Worm (Caenorhabditis elegans): Measurements from ENCODE around the gene oac-23.

Gene oac-23

DNA sequence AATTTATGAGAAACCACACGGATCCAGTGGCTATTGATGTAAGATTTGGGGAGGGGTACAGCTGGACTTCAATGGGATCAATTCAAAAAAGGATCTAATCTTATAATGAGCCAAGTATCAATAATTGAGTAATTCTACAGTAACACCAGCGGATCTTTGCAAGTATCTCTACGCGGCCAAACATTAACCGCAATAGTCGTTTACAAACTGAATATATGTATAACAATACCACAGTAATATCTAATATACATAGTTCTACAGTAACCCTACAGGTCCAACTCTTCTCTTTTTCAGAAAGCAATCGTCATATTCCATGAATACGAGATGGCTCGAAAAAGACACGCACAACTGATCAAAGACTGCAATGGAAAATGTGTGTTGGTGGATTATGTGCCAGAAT, 10.8 kb downstream of the oac-23 start, which contains the start of gene F56D6.9:
Gene F56D6.9 (plus strand): TSS at position 301 of the 400 bp plus-strand sequence.
- TF ChIP-seq lin-13 (tag; optimal IDR thresholded peaks at IDR 0.05) (no peak), drap-1 (GFP tag; optimal IDR thresholded peaks at IDR 0.05) (no peak), flh-1 (GFP tag; optimal IDR thresholded peaks at IDR 0.05) (no peak), unc-62 (GFP tag; optimal IDR thresholded peaks at IDR 0.05) (no peak)

ce11 chrIV:3894004-3894480, 12.8 kb downstream of the oac-23 start, which contains the start of gene F56D6.8:
Gene F56D6.8 (minus strand): TSS chrIV:3894430.
- TF ChIP-seq ceh-43 (GFP tag; optimal IDR thresholded peaks at IDR 0.05) (no peak), mls-2 (tag; optimal IDR thresholded peaks at IDR 0.05) (no peak)

DNA sequence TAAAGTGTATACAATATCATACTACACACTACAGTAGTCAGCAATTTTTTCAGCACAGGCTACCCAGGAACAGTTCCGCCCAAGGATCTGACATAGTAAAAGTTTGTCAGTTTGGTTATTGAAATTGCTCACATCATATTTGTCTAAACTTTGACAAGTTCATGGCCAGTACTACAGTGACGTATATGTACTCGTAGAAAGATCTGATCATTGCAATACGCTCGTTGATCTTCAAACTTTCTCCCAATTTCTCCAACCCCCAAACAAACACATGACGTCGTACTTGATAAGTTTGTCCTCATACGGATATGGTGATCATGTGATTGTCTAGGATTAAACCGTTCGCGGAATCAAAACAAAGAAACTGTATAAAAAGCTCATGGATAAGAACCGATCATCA, 13.5 kb downstream of the oac-23 start, which contains the start of gene dct-8:
Gene dct-8 (plus strand): TSS at position 301 of the 400 bp plus-strand sequence.
- TF ChIP-seq elt-1 (tag; optimal IDR thresholded peaks at IDR 0.05; ENCODE audit: borderline replicate concordance, insufficient read depth) (no peak), unc-120 (tag; optimal IDR thresholded peaks at IDR 0.05; ENCODE audit: poor library complexity, severe bottlenecking) (no peak), ces-1 (GFP tag; optimal IDR thresholded peaks at IDR 0.05) (no peak), sptf-1 (tag; optimal IDR thresholded peaks at IDR 0.05) (no peak), flh-1 (GFP tag; optimal IDR thresholded peaks at IDR 0.05) (no peak), ceh-83 (GFP tag; optimal IDR thresholded peaks at IDR 0.05) (no peak)

ce11 chrIV:3899719-3900554, 18.7 kb downstream of the oac-23 start, which contains the start of gene srz-62:
Gene srz-62 (plus strand): TSS chrIV:3900504.
- TF ChIP-seq bed-3 (GFP tag; optimal IDR thresholded peaks at IDR 0.05) (no peak), nhr-28 (tag; optimal IDR thresholded peaks at IDR 0.05) (no peak), lin-32 (GFP tag; optimal IDR thresholded peaks at IDR 0.05) (no peak), tbx-8 (GFP tag; optimal IDR thresholded peaks at IDR 0.05) (no peak), lsy-2 (tag; optimal IDR thresholded peaks at IDR 0.05) (no peak), ceh-39 (tag; optimal IDR thresholded peaks at IDR 0.05) (no peak), nhr-2 (tag; optimal IDR thresholded peaks at IDR 0.05) (no peak), elt-1 (tag; optimal IDR thresholded peaks at IDR 0.05; ENCODE audit: borderline replicate concordance, insufficient read depth) (no peak), blmp-1 (tag; optimal IDR thresholded peaks at IDR 0.05) (no peak), unc-62 (GFP tag; optimal IDR thresholded peaks at IDR 0.05) (no peak), ces-1 (GFP tag; optimal IDR thresholded peaks at IDR 0.05) (no peak), drap-1 (GFP tag; optimal IDR thresholded peaks at IDR 0.05) (no peak), flh-1 (GFP tag; optimal IDR thresholded peaks at IDR 0.05) (no peak), unc-39 (tag; optimal IDR thresholded peaks at IDR 0.05) (no peak), M03D4.4 (tag; optimal IDR thresholded peaks at IDR 0.05) (no peak), nhr-12 (tag; optimal IDR thresholded peaks at IDR 0.05) (no peak), elt-3 (tag; optimal IDR thresholded peaks at IDR 0.05) (no peak), mls-2 (tag; optimal IDR thresholded peaks at IDR 0.05) (no peak), ceh-43 (GFP tag; optimal IDR thresholded peaks at IDR 0.05) (no peak), hlh-1 (tag; optimal IDR thresholded peaks at IDR 0.05) (no peak)

- no peak for TF ChIP-seq unc-62 (GFP tag; optimal IDR thresholded peaks at IDR 0.05)
- no peak for TF ChIP-seq unc-39 (tag; optimal IDR thresholded peaks at IDR 0.05)
- TF ChIP-seq unc-120 (tag; optimal IDR thresholded peaks at IDR 0.05; ENCODE audit: poor library complexity, severe bottlenecking) = no peak
- TF ChIP-seq sptf-1 (tag; optimal IDR thresholded peaks at IDR 0.05) = no peak
- no peak for TF ChIP-seq bed-3 (GFP tag; optimal IDR thresholded peaks at IDR 0.05)
- no peak for TF ChIP-seq ztf-11 (tag; optimal IDR thresholded peaks at IDR 0.05)
- TF ChIP-seq lin-32 (GFP tag; optimal IDR thresholded peaks at IDR 0.05) = no peak
- TF ChIP-seq zip-8 (tag; optimal IDR thresholded peaks at IDR 0.05) = no peak
- no peak for TF ChIP-seq pha-4 (tag; optimal IDR thresholded peaks at IDR 0.05)
- no peak for TF ChIP-seq elt-3 (tag; optimal IDR thresholded peaks at IDR 0.05)
- no peak for TF ChIP-seq ham-2 (GFP tag; optimal IDR thresholded peaks at IDR 0.05)
Measured at ce11 chrIV:3902955-3903354, 21.7 kb downstream of the oac-23 start, which contains the start of gene F56D6.6. Gene F56D6.6 (plus strand): TSS chrIV:3903255.

All from whole organism, mixed stage, embryonic.